Worm (Caenorhabditis elegans) whole organism, L2 larva: ENCODE data around the gene srh-292.

Experiments used
- C34F6.9 ChIP-seq: fragments of 150-350 bp; optimal IDR thresholded peaks from 2 replicates; lab custom pipeline; 2014; ENCODE audit warnings: missing biosample characterization, missing genetic modification characterization
- F13H6.1 ChIP-seq: sonication (generic microtip); optimal IDR thresholded peaks from 2 replicates; lab custom pipeline; 2016; ENCODE audit warnings: missing genetic modification characterization, missing compliant biosample characterization
- R02D3.7 ChIP-seq: fragments of 150-350 bp; optimal IDR thresholded peaks from 2 replicates; lab custom pipeline; 2014; ENCODE audit warnings: missing biosample characterization, missing genetic modification characterization
- ZK546.5 ChIP-seq: sonication (generic microtip); optimal IDR thresholded peaks from 2 replicates; lab custom pipeline; 2017; ENCODE audit warnings: missing biosample characterization, missing genetic modification characterization
- aly-2 ChIP-seq: fragments of 150-350 bp; optimal IDR thresholded peaks from 2 replicates; lab custom pipeline; 2014; ENCODE audit warnings: missing biosample characterization, missing genetic modification characterization
- ceh-16 ChIP-seq: fragments of 150-350 bp; optimal IDR thresholded peaks from 2 replicates; lab custom pipeline; 2014; ENCODE audit warnings: missing biosample characterization, missing genetic modification characterization
- crh-2 ChIP-seq: sonication (generic microtip); optimal IDR thresholded peaks from 2 replicates; lab custom pipeline; 2017; ENCODE audit warnings: missing biosample characterization, missing genetic modification characterization
- egl-27 ChIP-seq: sonication (generic microtip); optimal IDR thresholded peaks from 3 replicates; lab custom pipeline; 2017; ENCODE audit warnings: missing biosample characterization, missing genetic modification reagents, missing genetic modification characterization
- lin-13 ChIP-seq: fragments of 150-350 bp; optimal IDR thresholded peaks from 2 replicates; lab custom pipeline; 2014; ENCODE audit warnings: missing biosample characterization, missing genetic modification reagents, missing genetic modification characterization
- nhr-10 ChIP-seq: sonication (generic microtip); optimal IDR thresholded peaks from 2 replicates; lab custom pipeline; 2017; ENCODE audit warnings: missing biosample characterization, missing genetic modification characterization
- nhr-11 ChIP-seq: fragments of 150-350 bp; optimal IDR thresholded peaks from 2 replicates; lab custom pipeline; 2014; ENCODE audit warnings: missing biosample characterization, missing genetic modification characterization
- nhr-12 ChIP-seq: fragments of 150-350 bp; optimal IDR thresholded peaks from 2 replicates; lab custom pipeline; 2014; ENCODE audit warnings: missing biosample characterization, missing genetic modification characterization
- nhr-21 ChIP-seq: fragments of 150-350 bp; optimal IDR thresholded peaks from 2 replicates; lab custom pipeline; 2014; ENCODE audit warnings: missing biosample characterization, missing genetic modification characterization
- nhr-237 ChIP-seq: fragments of 150-350 bp; optimal IDR thresholded peaks from 2 replicates; lab custom pipeline; 2014; ENCODE audit warnings: missing biosample characterization, missing genetic modification characterization
- sem-4 ChIP-seq: fragments of 150-350 bp; optimal IDR thresholded peaks from 2 replicates; lab custom pipeline; 2014; ENCODE audit warnings: missing biosample characterization, missing genetic modification reagents, missing genetic modification characterization
- unc-39 ChIP-seq: fragments of 150-350 bp; optimal IDR thresholded peaks from 2 replicates; lab custom pipeline; 2014; ENCODE audit warnings: missing biosample characterization, missing genetic modification characterization
- unc-55 ChIP-seq: fragments of 150-350 bp; sonication (generic microtip); optimal IDR thresholded peaks from 3 replicates; lab custom pipeline; 2014; ENCODE audit warnings: missing biosample characterization, missing genetic modification reagents, missing genetic modification characterization
- zag-1 ChIP-seq: fragments of 150-350 bp; optimal IDR thresholded peaks from 2 replicates; lab custom pipeline; 2014; ENCODE audit warnings: missing biosample characterization, missing genetic modification characterization
- ztf-1 ChIP-seq: fragments of 200-800 bp; sonication (Bioruptor generic); conservative IDR thresholded peaks from 2 replicates; pipeline ENCODE4 v1.3.6; 2022; ENCODE audit warnings: missing genetic modification characterization, missing compliant biosample characterization

The srh-292 gene

ce11 chrV:17828310-17828709, 25.7 kb downstream of the srh-292 start, which contains the start of gene srh-304:
Gene srh-304 (plus strand): TSS chrV:17828610.
- TF ChIP-seq F13H6.1, result no peak
- TF ChIP-seq, all 48 proteins: peak for 0

DNA sequence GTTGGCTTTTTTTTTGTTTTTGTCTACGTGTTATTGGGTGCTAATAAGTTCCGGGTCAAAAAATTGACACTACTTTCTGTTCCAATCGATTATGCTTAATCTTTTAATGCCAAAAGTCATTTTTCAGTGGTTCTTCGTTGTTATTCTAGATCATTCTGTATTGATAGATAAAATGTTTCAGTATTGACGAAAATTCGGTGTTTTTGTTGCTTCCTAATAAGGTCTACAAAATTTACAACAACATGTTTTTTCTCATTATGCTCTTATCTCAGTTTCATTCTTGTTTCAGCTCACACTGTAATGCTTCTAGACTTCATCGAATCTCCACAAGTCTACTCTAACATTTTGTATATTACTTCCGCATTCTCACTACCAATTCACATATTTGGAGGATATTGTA, 28.8 kb downstream of the srh-292 start, which contains the start of gene srh-303:
Gene srh-303, plus strand, starts transcription at position 301 of the 400 bp plus-strand sequence.
- no peak for TF ChIP-seq crh-2 (tag; lab: Kevin White, UChicago)
- TF ChIP-seq nhr-12 (tag; lab: Kevin White, UChicago), result no peak
- no peak for TF ChIP-seq R02D3.7 (tag; lab: Kevin White, UChicago)
- no peak for TF ChIP-seq sem-4 (tag; lab: Kevin White, UChicago)
- no peak for TF ChIP-seq egl-27 (tag; lab: Kevin White, UChicago)
- TF ChIP-seq nhr-21 (tag; lab: Kevin White, UChicago), result no peak
- no peak for TF ChIP-seq ceh-16 (tag; lab: Kevin White, UChicago)
- no peak for TF ChIP-seq zag-1 (tag; lab: Kevin White, UChicago)
- TF ChIP-seq nhr-237 (tag; lab: Kevin White, UChicago), result no peak
- TF ChIP-seq ZK546.5, result no peak
- no peak for TF ChIP-seq C34F6.9
- TF ChIP-seq unc-39 (tag; lab: Kevin White, UChicago), result no peak

DNA sequence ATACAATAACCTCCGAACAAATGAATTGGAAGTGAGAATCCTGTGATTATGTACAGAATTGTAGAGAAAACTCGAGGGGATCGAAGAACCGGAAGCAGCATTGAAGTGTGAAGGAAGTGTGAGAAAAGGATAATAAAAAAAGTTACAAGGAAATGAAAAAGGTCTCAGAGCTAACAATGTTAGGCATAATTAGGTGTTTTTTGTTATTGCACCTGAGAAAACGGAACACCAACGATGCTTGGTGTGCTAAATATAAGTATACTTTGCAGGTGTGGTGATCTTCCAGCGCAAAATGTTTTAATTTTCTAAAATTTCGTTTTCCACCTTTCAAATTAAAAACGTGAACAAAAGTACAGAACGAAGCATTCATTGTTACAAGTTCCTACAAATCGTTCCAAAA, 41.5 kb downstream of the srh-292 start, which contains the start of gene srh-286:
Gene srh-286, minus strand, starts transcription at position 101 of the 400 bp plus-strand sequence.
- no peak for TF ChIP-seq lin-13 (GFP tag; lab: Kevin White, UChicago)
- TF ChIP-seq nhr-10 (tag; lab: Kevin White, UChicago), result no peak
- no peak for TF ChIP-seq aly-2 (tag; lab: Kevin White, UChicago)

DNA sequence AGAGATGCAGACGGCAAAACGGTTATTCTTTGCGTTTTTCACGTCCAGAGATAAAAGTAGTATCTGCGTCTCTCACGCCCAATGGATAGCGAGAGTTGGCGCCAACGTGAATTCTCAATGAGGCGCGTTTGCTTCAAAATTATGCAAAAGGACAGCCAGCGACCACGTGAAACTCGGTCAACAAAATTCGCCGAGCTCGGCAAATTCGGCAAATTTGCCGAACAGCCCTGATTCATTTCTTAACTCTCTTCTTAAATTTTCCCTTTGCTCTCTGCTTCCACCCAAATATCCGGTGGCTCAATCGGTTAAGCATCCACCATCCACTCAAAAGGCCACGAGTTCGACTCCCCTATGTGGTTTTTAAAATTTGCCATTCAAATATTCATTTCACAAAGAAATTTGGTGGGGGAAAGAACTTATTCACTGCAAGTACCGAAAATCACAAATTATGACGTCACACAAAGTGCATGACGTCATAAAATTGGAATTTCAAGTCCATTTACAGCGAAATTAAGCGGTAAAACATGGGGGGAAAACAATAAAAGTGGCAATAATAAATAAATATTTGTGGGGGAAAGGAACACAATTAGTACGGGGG, 42.9 kb downstream of the srh-292 start:
- TF ChIP-seq ZK546.5, result no peak
- no peak for TF ChIP-seq unc-55 (GFP tag; lab: Kevin White, UChicago)
- TF ChIP-seq ztf-1 (GFP tag; lab: Robert Waterston, UW), result no peak
- TF ChIP-seq nhr-11, result no peak
